Fruit fly (Drosophila melanogaster): Measurements from ENCODE around the gene Blos4.

Blos4 gene

DNA sequence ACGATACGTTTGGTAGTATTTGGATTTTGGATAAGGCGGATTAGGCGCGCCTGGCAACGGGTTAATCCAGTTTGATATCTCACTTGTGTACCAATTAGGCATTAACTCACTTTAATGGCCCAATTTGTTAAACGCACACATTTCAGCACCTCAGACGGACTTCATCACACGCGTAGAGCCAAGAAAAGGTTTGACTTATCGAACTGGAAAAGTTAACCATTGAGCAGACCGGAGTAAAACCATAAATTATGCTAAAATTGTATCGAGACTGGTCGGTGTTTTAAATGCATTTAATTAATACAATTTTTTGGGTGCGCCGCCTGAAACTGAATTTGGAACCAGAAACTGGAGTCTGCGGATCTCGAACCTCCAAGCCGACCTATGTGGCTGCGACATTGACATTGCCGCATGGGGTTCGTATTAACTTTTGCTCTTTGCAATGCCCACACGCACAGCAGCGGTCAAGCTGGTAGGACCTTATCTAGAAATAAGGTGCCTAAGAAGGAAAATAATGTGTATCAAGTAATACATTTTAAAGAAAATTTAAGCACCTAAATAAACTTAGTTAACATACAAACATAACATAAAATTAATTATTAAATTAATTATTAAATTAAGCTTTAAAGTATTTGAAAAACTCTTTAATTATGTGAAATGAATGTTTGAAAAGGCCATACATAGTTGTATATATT is 10.3 kb downstream of the Blos4 start:
- TF ChIP-seq CG17801 (GFP tag; optimal IDR thresholded peaks at IDR 0.05; ENCODE audit: partially characterized antibody) = no peak

dm6 chr3L:10889692-10890089 is 10.8 kb downstream of the Blos4 start, which contains the start of gene Cpr67Fa1:
Gene Cpr67Fa1 (plus strand): TSS chr3L:10889990.
- TF ChIP-seq CG17801 (GFP tag; optimal IDR thresholded peaks at IDR 0.05; ENCODE audit: partially characterized antibody) = no peak

DNA sequence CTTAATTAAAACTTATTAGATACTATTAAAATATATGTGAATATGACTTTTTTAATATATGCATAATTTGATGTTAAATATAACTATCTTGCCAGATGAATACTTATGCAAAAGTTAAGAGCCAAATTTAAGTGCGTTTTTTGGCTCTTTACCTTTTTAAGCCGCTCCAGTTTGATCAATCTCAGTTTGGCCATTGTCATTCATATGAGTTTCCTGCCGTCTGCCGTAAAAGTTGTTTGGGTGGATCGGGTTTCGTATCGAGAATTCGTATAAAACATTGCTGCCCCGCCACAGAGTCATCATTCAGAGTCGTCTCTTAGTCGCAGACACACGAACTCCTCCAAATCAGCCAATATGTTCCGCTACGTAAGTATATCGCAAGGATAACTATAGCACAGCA is 12.5 kb downstream of the Blos4 start, which contains the start of gene Cpr67Fa2:
TSS of gene Cpr67Fa2 (plus strand) at position 301 of the 400 bp plus-strand sequence.
- TF ChIP-seq CG17801 (GFP tag; optimal IDR thresholded peaks at IDR 0.05; ENCODE audit: partially characterized antibody) = no peak

- TF ChIP-seq CG17801 (GFP tag; optimal IDR thresholded peaks at IDR 0.05; ENCODE audit: partially characterized antibody) = no peak
These were observed 14.4 kb downstream of the Blos4 start for dm6 chr3L:10893156-10893784.

DNA sequence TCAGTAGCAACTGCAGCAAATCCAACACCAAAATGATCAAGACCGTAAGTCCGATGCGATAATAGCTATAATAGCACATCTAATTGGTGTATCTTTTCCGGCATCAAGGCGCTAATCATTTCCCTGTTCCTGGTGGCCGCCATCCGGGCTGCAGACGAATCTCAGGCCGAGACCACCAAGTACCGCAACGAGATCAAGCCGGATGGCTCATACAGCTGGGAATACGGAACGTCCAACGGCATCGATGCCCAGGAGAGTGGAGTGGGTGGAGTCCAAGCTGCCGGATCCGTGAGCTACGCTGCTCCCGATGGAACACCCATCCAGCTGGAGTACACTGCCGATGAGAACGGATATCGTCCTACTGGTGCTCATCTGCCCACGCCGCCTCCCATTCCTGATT is 15.3 kb downstream of the Blos4 start, which contains the start of gene Cpr67Fb:
TSS of gene Cpr67Fb (plus strand) at position 15 of the 400 bp plus-strand sequence.
- TF ChIP-seq CG17801 (GFP tag; optimal IDR thresholded peaks at IDR 0.05; ENCODE audit: partially characterized antibody) = no peak

DNA sequence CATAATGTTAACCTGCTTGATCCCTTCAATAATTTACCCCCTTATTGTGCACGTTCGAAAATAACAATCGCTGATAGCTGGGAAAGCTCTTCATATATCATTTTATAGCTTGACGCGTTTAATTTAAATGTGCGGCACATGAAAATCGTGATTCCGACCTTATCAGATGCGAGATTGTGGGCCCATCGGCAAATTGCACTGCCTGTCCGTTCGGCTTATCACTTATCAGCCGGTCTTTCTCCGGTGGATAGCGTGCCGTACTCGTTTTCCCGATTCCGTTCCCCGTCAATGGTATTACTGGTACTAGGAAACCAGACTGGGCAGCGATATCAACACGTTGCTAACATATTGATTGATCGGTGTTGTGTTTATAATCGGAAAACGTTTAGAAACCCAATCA is 18.0 kb downstream of the Blos4 start:
- TF ChIP-seq CG17801 (GFP tag; optimal IDR thresholded peaks at IDR 0.05; ENCODE audit: partially characterized antibody) = no peak

DNA sequence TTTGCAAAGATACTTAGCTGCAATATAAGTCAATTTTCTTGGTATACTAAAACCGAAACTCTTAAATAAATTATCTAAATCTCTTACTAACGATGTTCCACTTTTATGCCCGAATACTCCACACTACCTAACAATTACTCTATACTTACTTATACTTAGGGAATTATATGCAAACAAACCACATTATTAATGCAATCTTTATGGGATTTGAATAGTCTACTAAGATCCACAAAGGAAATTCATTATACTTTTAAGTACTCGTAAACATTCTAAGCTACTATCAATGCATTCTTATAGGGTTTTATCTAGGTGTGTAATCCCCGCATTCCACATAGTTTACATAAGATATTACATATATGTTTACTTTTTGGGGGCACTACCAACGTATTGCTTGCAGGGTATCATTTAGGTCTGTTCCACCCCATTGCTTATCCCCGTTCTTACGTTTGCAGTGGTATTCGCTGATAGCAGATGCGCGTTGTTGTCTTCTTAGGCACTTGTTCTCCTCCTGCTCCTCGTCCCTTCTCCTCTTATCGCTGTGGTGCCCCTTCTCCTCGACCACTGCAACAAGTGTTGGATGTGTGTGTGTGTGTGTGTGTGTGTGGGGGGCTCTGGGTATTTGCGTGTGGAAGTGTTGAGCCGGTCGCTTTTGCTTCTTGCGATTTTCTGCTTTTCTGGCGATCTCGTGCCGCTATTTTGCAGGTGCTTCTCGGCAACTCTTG is 18.8 kb downstream of the Blos4 start:
- TF ChIP-seq CG17801 (GFP tag; optimal IDR thresholded peaks at IDR 0.05; ENCODE audit: partially characterized antibody) = no peak

dm6 chr3L:10898256-10898735 is 19.4 kb downstream of the Blos4 start:
- peak; percentile 84 for TF ChIP-seq CG17801 (GFP tag; optimal IDR thresholded peaks at IDR 0.05; ENCODE audit: partially characterized antibody)

DNA sequence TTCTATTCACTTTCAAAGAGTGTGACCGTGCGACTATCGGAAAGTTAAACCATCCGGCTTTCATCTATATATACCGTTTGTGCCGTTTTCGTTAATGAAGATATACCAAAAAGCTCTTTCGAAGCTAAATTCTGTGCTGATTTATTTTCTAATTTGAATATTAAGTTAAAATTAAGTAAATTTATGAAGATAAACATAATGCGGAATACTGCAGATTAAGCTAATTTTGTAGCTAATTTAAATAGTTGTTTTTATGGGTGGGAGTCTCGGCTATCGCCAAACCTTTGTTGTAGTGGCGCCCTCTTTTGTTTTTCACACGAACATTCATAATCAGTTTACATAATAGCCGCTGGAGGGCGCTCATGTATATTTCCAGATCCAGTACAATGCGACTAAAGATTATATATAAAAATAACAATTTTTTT is 20.2 kb downstream of the Blos4 start, which contains the start of gene Aps:
TSS of gene Aps (minus strand) at position 37 of the 425 bp plus-strand sequence.
- no peak for TF ChIP-seq CG17801 (GFP tag; optimal IDR thresholded peaks at IDR 0.05; ENCODE audit: partially characterized antibody)

DNA sequence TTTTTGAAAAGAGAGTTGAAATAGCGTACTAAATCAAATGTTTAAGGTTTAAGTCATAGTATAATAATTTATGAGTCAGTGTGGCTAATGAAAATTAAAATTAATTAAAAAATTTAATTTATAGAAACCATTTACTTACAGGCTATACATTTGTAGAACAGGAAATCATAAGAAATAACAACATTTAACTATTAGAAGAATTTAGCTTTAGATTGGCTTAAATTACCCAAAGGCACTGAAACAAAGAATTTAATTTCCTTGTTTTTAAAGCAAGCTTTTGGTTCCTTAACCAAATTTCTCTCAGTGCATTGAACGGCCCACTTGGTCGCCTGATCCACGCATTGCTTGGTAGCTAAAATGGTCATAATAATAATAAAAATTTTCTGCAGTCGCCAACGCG is 24.6 kb downstream of the Blos4 start:
- TF ChIP-seq CG17801 (GFP tag; optimal IDR thresholded peaks at IDR 0.05; ENCODE audit: partially characterized antibody) = no peak

dm6 chr3L:10904770-10905169 is 25.9 kb downstream of the Blos4 start:
- TF ChIP-seq CG17801 (GFP tag; optimal IDR thresholded peaks at IDR 0.05; ENCODE audit: partially characterized antibody) = no peak

DNA sequence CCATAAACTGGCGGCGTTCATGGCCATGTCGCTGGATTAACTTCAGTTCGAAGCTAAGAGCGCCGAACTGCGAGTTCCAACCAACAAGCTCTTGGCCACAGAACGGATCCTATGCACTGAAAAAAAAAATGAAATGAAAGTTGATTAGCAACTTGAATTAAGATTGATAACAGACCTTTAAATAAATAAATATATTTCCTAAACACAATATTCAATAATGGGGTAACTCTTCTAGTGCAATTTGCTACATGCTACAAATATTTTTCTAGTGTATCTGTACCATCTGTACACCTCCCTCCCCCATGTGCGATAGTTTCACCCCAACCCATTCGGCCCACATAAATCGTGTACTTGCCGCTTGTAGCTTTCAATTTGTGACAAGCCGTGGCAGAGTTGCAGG is 30.7 kb downstream of the Blos4 start:
- no peak for TF ChIP-seq CG17801 (GFP tag; optimal IDR thresholded peaks at IDR 0.05; ENCODE audit: partially characterized antibody)

- TF ChIP-seq CG17801 (GFP tag; optimal IDR thresholded peaks at IDR 0.05; ENCODE audit: partially characterized antibody) = no peak
These were observed 34.3 kb downstream of the Blos4 start for dm6 chr3L:10913214-10913613.

dm6 chr3L:10917263-10917662 is 38.4 kb downstream of the Blos4 start:
- TF ChIP-seq CG17801 (GFP tag; optimal IDR thresholded peaks at IDR 0.05; ENCODE audit: partially characterized antibody) = no peak

DNA sequence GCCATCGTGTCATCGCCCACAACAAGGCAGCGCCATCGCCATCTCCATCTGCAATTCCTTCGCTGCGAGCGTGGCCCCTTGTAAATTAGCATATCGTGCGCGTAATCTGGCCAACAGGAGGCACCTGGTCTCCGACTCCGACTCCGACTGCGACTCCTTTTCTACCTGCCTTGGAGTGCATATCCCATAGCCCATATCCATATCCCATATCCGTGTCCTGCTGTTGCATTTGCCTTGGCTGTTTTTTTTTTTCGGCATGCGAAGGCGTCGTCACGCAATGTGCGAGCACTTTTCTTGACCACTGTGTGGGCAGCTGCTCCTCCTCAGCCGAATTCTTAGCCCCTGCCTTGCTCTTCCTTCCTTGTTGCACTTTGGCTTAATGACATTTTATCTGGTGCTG is 39.6 kb downstream of the Blos4 start:
- no peak for TF ChIP-seq CG17801 (GFP tag; optimal IDR thresholded peaks at IDR 0.05; ENCODE audit: partially characterized antibody)
